Worm (Caenorhabditis elegans) whole organism, L3 larva: ENCODE measurements around the gene C44C10.11.
A peak's percentile ranks its signal among the peaks of the same experiment; 100 is the strongest.

Experiments
- R02D3.7 ChIP-seq: fragments of 150-350 bp; optimal IDR thresholded peaks from 2 replicates; lab custom pipeline; 2014; ENCODE audit warnings: missing biosample characterization, missing genetic modification characterization
- ZK546.5 ChIP-seq: sonication (generic microtip); optimal IDR thresholded peaks from 2 replicates; lab custom pipeline; 2017; ENCODE audit warnings: missing biosample characterization, missing genetic modification characterization
- aly-2 ChIP-seq: fragments of 150-350 bp; optimal IDR thresholded peaks from 2 replicates; lab custom pipeline; 2014; ENCODE audit warnings: missing biosample characterization, missing genetic modification characterization
- ceh-16 ChIP-seq: sonication (generic microtip); optimal IDR thresholded peaks from 2 replicates; lab custom pipeline; 2017; ENCODE audit warnings: missing biosample characterization, missing genetic modification characterization
- ceh-82 ChIP-seq: fragments of 150-350 bp; optimal IDR thresholded peaks from 2 replicates; lab custom pipeline; 2014; ENCODE audit warnings: missing biosample characterization, missing genetic modification characterization
- ceh-9 ChIP-seq: sonication (generic microtip); optimal IDR thresholded peaks from 2 replicates; lab custom pipeline; 2018; ENCODE audit warnings: missing biosample characterization, missing genetic modification characterization
- daf-12 ChIP-seq: fragments of 150-350 bp; optimal IDR thresholded peaks from 2 replicates; lab custom pipeline; 2014; ENCODE audit warnings: missing biosample characterization, missing genetic modification reagents, missing genetic modification characterization
- egl-27 ChIP-seq: sonication (generic microtip); optimal IDR thresholded peaks from 4 replicates; lab custom pipeline; 2017; ENCODE audit warnings: missing biosample characterization, missing genetic modification reagents, missing genetic modification characterization
- egl-5 ChIP-seq: fragments of 150-350 bp; optimal IDR thresholded peaks from 2 replicates; lab custom pipeline; 2017; ENCODE audit warnings: missing biosample characterization, missing genetic modification reagents, missing genetic modification characterization, inconsistent platforms
- elt-2 ChIP-seq: sonication (generic microtip); optimal IDR thresholded peaks from 2 replicates; lab custom pipeline; 2016; ENCODE audit warnings: missing genetic modification reagents, mild to moderate bottlenecking, missing genetic modification characterization, missing compliant biosample characterization
- elt-3 ChIP-seq, 3 experiments: fragments of 150-350 bp in 1 of 3; sonication (generic microtip) in 2 of 3; optimal IDR thresholded peaks; 2 replicates in 2 of 3; 4 replicates in 1 of 3; lab custom pipeline; 2014 to 2017; ENCODE audit warnings: missing biosample characterization in 3 of 3, missing genetic modification characterization in 3 of 3
- eor-1 ChIP-seq, 2 experiments: fragments of 150-350 bp; optimal IDR thresholded peaks; 2 replicates each; lab custom pipeline; 2014 to 2018; ENCODE audit warnings: missing biosample characterization in 2 of 2, missing genetic modification characterization in 2 of 2
- fkh-10 ChIP-seq: sonication (generic microtip); optimal IDR thresholded peaks from 2 replicates; lab custom pipeline; 2017; ENCODE audit warnings: missing biosample characterization, missing genetic modification reagents, missing genetic modification characterization
- fkh-2 ChIP-seq: fragments of 150-350 bp; optimal IDR thresholded peaks from 2 replicates; lab custom pipeline; 2014; ENCODE audit warnings: missing biosample characterization, missing genetic modification reagents, missing genetic modification characterization
- fos-1 ChIP-seq: fragments of 150-350 bp; optimal IDR thresholded peaks from 2 replicates; lab custom pipeline; 2014; ENCODE audit warnings: missing biosample characterization, missing genetic modification characterization
- hmg-11 ChIP-seq: sonication (generic microtip); optimal IDR thresholded peaks from 2 replicates; lab custom pipeline; 2016; ENCODE audit warnings: missing genetic modification characterization, missing compliant biosample characterization
- lin-15B ChIP-seq: fragments of 150-350 bp; optimal IDR thresholded peaks from 2 replicates; lab custom pipeline; 2014; ENCODE audit warnings: missing biosample characterization, missing genetic modification characterization
- lin-39 ChIP-seq: fragments of 150-350 bp; optimal IDR thresholded peaks from 2 replicates; lab custom pipeline; 2018; ENCODE audit warnings: missing biosample characterization, missing genetic modification reagents, missing genetic modification characterization
- lsy-12 ChIP-seq: sonication (generic microtip); optimal IDR thresholded peaks from 2 replicates; lab custom pipeline; 2016; ENCODE audit warnings: mild to moderate bottlenecking, missing genetic modification characterization, missing compliant biosample characterization
- nfya-1 ChIP-seq: sonication (generic microtip); optimal IDR thresholded peaks from 2 replicates; lab custom pipeline; 2017; ENCODE audit warnings: missing genetic modification characterization, mild to moderate bottlenecking, missing compliant biosample characterization, antibody characterized with exemption, moderate library complexity; ENCODE audit not compliant: insufficient read depth
- nhr-11 ChIP-seq: fragments of 150-350 bp; optimal IDR thresholded peaks from 2 replicates; lab custom pipeline; 2014; ENCODE audit warnings: missing biosample characterization, missing genetic modification characterization
- nhr-23 ChIP-seq: fragments of 150-350 bp; optimal IDR thresholded peaks from 2 replicates; lab custom pipeline; 2014; ENCODE audit warnings: missing biosample characterization, missing genetic modification reagents, missing genetic modification characterization
- nhr-237 ChIP-seq: fragments of 150-350 bp; optimal IDR thresholded peaks from 2 replicates; lab custom pipeline; 2014; ENCODE audit warnings: missing biosample characterization, missing genetic modification characterization
- nhr-25 ChIP-seq: sonication (generic microtip); optimal IDR thresholded peaks from 2 replicates; lab custom pipeline; 2017; ENCODE audit warnings: missing biosample characterization, missing genetic modification characterization
- nhr-28 ChIP-seq: fragments of 150-350 bp; optimal IDR thresholded peaks from 2 replicates; lab custom pipeline; 2014; ENCODE audit warnings: missing biosample characterization, missing genetic modification characterization
- nhr-43 ChIP-seq: sonication (generic microtip); optimal IDR thresholded peaks from 2 replicates; lab custom pipeline; 2016; ENCODE audit warnings: mild to moderate bottlenecking, missing genetic modification characterization, missing compliant biosample characterization; ENCODE audit not compliant: poor library complexity, severe bottlenecking
- nhr-67 ChIP-seq: fragments of 150-350 bp; optimal IDR thresholded peaks from 2 replicates; lab custom pipeline; 2014; ENCODE audit warnings: missing biosample characterization, missing genetic modification characterization
- nhr-76 ChIP-seq: fragments of 150-350 bp; sonication (generic microtip); optimal IDR thresholded peaks from 5 replicates; lab custom pipeline; 2014; ENCODE audit warnings: missing biosample characterization, missing genetic modification characterization
- nhr-77 ChIP-seq: fragments of 150-350 bp; optimal IDR thresholded peaks from 2 replicates; lab custom pipeline; 2014; ENCODE audit warnings: missing biosample characterization, missing genetic modification characterization
- pha-4 ChIP-seq: fragments of 150-350 bp; optimal IDR thresholded peaks from 2 replicates; lab custom pipeline; 2014; ENCODE audit warnings: missing biosample characterization, missing genetic modification reagents, missing genetic modification characterization
- pqm-1 ChIP-seq: fragments of 150-350 bp; optimal IDR thresholded peaks from 2 replicates; lab custom pipeline; 2017; ENCODE audit warnings: missing biosample characterization, missing genetic modification characterization, inconsistent platforms
- skn-1 ChIP-seq: fragments of 150-350 bp; optimal IDR thresholded peaks from 2 replicates; lab custom pipeline; 2014; ENCODE audit warnings: missing biosample characterization, missing genetic modification characterization
- snpc-4 ChIP-seq: fragments of 150-350 bp; optimal IDR thresholded peaks from 2 replicates; lab custom pipeline; 2014; ENCODE audit warnings: missing biosample characterization, missing genetic modification characterization
- tbx-2 ChIP-seq: sonication (generic microtip); optimal IDR thresholded peaks from 2 replicates; lab custom pipeline; 2016; ENCODE audit warnings: mild to moderate bottlenecking, missing genetic modification characterization, missing compliant biosample characterization
- unc-39 ChIP-seq: sonication (generic microtip); optimal IDR thresholded peaks from 4 replicates; lab custom pipeline; 2017; ENCODE audit warnings: missing biosample characterization, missing genetic modification characterization
- unc-62 ChIP-seq: fragments of 150-350 bp; sonication (generic microtip); optimal IDR thresholded peaks from 4 replicates; lab custom pipeline; 2014; ENCODE audit warnings: missing biosample characterization, missing genetic modification reagents, missing genetic modification characterization
- zag-1 ChIP-seq: fragments of 150-350 bp; optimal IDR thresholded peaks from 2 replicates; lab custom pipeline; 2014; ENCODE audit warnings: missing biosample characterization, missing genetic modification characterization
- ztf-11 ChIP-seq: fragments of 150-350 bp; optimal IDR thresholded peaks from 2 replicates; lab custom pipeline; 2014; ENCODE audit warnings: missing biosample characterization, missing genetic modification characterization
- ztf-4 ChIP-seq: fragments of 150-350 bp; optimal IDR thresholded peaks from 2 replicates; lab custom pipeline; 2014; ENCODE audit warnings: missing biosample characterization, missing genetic modification characterization

Gene C44C10.11

DNA sequence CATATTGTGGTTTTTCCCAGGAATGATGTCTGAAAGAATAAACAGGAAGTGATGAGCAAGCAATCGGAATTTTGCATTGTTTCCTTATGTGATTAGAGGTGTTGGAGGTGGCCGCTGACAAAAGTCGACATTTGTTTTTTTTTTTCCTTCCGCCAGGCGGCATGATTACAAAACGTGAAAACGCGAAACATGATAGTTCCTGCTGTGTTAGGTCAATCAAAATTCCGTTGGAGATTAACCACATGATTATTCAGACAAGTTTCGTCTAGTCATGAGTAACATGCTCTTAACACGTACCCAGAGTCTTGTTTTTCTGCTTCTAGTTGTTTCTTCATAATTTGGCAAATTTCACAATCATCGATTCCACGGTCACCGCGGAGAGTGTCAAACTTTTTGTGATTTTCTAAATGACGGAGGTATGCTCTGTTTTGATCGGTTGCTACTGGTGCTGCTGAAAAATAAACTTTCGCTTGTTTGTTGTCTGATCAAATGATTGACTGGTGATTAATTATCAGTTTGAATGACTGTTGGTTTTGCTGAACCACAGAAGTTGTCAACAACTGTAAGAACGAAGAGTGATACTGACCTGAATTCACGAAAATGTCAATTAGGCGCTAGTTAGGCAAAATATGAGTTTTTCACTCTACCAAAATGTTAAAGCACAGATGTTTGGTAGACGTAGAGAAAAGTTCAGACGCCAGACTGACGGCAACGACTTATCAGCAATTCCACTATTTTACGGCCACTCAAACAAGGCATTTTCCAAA lies 30.7 kb downstream of the C44C10.11 start:
- TF ChIP-seq skn-1 (tag; lab: Kevin White, UChicago) (no peak), elt-2 (tag; lab: Kevin White, UChicago) (peak; percentile 65), nhr-11 (tag; lab: Kevin White, UChicago) (no peak), elt-3 (tag; optimal IDR thresholded peaks at IDR 0.05; lab: Kevin White, UChicago) (no peak), nhr-43 (tag; lab: Kevin White, UChicago) (no peak), pha-4 (tag; lab: Kevin White, UChicago) (peak; percentile 33)

DNA sequence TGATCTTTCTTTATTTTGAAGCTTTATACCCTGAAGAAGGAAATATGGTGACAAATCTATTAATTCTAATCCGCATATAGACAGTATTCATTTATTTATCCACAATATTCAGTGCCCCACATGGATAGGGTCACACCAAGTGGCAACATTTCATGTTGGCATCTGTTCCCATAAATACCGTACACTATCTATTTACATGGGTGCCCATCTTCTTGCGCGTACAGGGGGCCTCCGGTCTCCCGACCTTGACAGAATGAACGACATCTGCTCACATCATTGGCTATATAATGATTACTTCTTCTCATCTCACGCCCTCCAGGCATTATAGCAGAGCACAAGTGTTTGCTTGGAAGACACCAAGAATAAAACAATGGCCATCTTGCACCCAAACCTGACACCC lies 34.6 kb downstream of the C44C10.11 start:
- TF ChIP-seq aly-2 (tag; lab: Kevin White, UChicago), result no peak
- TF ChIP-seq nhr-76 (tag; lab: Kevin White, UChicago), result no peak
- no peak for TF ChIP-seq ceh-82 (tag; lab: Kevin White, UChicago)
- TF ChIP-seq fkh-10, result no peak
- no peak for TF ChIP-seq fkh-2 (tag; lab: Kevin White, UChicago)
- TF ChIP-seq unc-62 (GFP tag; lab: Kevin White, UChicago), result no peak
- no peak for TF ChIP-seq lin-15B (tag; lab: Kevin White, UChicago)
- no peak for TF ChIP-seq nfya-1 (tag; lab: Kevin White, UChicago)
- TF ChIP-seq lsy-12 (tag; lab: Kevin White, UChicago), result no peak

DNA sequence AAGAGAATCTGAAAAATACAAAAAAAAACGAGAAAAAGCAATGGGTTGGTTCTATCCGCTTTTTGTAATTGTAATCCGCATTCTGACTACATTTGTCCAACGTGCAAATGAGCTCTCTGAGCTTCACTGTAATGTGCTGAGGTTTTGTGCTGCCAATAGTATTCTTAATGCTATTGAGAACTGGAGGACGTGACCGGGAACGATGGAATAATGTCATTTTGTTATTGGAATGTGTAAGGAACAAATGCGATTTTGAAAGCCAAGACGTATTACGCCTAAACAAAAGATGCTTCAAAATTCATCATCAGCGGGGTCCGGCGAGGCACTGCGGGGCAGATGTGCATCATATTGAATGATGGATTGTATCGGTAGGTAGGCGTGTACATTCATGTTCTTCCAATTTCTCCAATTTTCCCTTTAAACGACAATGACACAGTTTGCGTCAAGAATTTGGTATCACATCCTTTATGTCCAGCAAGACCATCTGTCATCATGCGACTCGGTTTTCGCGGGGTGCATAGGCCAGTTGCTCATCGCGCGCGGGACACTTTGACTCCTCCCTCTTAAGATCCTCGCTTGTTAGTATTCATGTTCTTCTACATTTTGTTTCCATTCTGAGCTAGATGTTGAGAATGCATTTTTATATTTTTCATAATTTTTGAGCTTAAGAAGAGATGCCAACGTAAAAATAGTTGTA lies 36.9 kb downstream of the C44C10.11 start:
- TF ChIP-seq pqm-1 (tag; lab: Kevin White, UChicago) (no peak), unc-39 (tag; lab: Kevin White, UChicago) (no peak), ztf-4 (tag; lab: Kevin White, UChicago) (no peak), nhr-76 (tag; lab: Kevin White, UChicago) (no peak), pha-4 (tag; lab: Kevin White, UChicago) (no peak), eor-1 (tag; optimal IDR thresholded peaks at IDR 0.05; lab: Kevin White, UChicago) (no peak), nhr-23 (tag; lab: Kevin White, UChicago) (no peak), daf-12 (tag; lab: Kevin White, UChicago) (no peak), ZK546.5 (tag; lab: Kevin White, UChicago) (no peak), nhr-11 (tag; lab: Kevin White, UChicago) (no peak), hmg-11 (tag; lab: Kevin White, UChicago) (no peak), fos-1 (tag; lab: Kevin White, UChicago) (no peak), lsy-12 (tag; lab: Kevin White, UChicago) (no peak), ceh-9 (tag; lab: Kevin White, UChicago) (no peak), nhr-28 (tag; lab: Kevin White, UChicago) (no peak), elt-3 (tag; optimal IDR thresholded peaks at IDR 0.05; lab: Kevin White, UChicago) (no peak), nfya-1 (tag; lab: Kevin White, UChicago) (no peak), tbx-2 (tag; lab: Kevin White, UChicago) (no peak)

DNA sequence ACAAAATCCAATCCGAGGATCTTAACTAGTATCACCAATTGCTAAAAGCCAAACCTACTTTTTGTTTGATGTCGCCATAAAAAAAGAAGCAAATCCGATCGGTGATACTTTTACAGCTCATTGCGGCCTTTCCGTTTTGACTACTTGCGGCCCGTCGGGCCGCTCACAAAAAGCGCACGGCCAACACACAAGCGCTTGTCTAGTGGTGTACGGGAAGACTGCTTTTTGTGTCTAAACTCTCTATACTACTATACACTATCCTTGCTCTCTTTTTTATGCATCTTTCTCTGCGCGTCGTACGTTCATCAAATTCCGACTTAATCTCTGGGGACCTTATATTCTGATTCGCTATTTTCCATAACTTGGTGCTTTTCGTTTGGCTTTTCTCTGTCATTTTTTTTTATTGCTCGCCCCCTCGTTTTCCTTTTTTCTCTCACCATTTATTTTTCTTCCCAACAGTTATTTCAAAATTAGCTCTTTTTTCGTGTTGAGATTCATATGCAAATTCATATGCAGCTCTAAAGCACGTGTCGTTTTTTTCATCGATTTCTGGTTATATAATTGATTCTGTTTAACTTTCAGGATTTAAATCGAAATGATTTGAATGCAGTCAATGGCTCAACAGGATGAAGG lies 43.5 kb downstream of the C44C10.11 start, which contains the start of gene noca-2:
noca-2 (plus strand) TSS at position 583 of the 633 bp plus-strand sequence.
- TF ChIP-seq egl-5 (tag; lab: Kevin White, UChicago) (peak; percentile 29), pha-4 (tag; lab: Kevin White, UChicago) (peak; percentile 38), snpc-4 (tag; lab: Kevin White, UChicago) (no peak), fkh-2 (tag; lab: Kevin White, UChicago) (no peak), unc-62 (GFP tag; lab: Kevin White, UChicago) (peak; percentile 2), hmg-11 (tag; lab: Kevin White, UChicago) (peak; percentile 48), egl-27 (no peak), ceh-82 (tag; lab: Kevin White, UChicago) (no peak), nhr-67 (tag; lab: Kevin White, UChicago) (no peak), fos-1 (tag; lab: Kevin White, UChicago) (no peak), R02D3.7 (tag; lab: Kevin White, UChicago) (no peak), nfya-1 (tag; lab: Kevin White, UChicago) (peak; percentile 77), nhr-25 (tag; lab: Kevin White, UChicago) (no peak), fkh-10 (no peak), ztf-11 (tag; lab: Kevin White, UChicago) (no peak), nhr-43 (tag; lab: Kevin White, UChicago) (no peak), lin-15B (tag; lab: Kevin White, UChicago) (no peak), ceh-16 (no peak), zag-1 (no peak), lin-39 (tag; lab: Kevin White, UChicago) (peak; percentile 60), nhr-237 (tag; lab: Kevin White, UChicago) (no peak), pqm-1 (tag; lab: Kevin White, UChicago) (peak; percentile 8), nhr-77 (tag; lab: Kevin White, UChicago) (no peak), ceh-9 (tag; lab: Kevin White, UChicago) (no peak)
